Fruit fly (Drosophila melanogaster): ENCODE measurements around the gene PolE1.

PolE1 gene

dm6 chr3R:23345057-23345776, 2.7 kb upstream of the PolE1 start (continued):
- TF ChIP-seq net (GFP tag; optimal IDR thresholded peaks at IDR 0.05), result peak; percentile 37
- peak; percentile 67 for TF ChIP-seq CG10631 (GFP tag; optimal IDR thresholded peaks at IDR 0.05)
- TF ChIP-seq CG3032 (tag; optimal IDR thresholded peaks at IDR 0.05), result peak; percentile 80
- no peak for TF ChIP-seq Sox102F (GFP tag; optimal IDR thresholded peaks at IDR 0.05)
- TF ChIP-seq CG7368 (GFP tag; optimal IDR thresholded peaks at IDR 0.05), result peak; percentile 20
- TF ChIP-seq CG6808 (GFP tag; optimal IDR thresholded peaks at IDR 0.05), result peak; percentile 62
- TF ChIP-seq Eip75B (GFP tag; optimal IDR thresholded peaks at IDR 0.05), result peak; percentile 56
- TF ChIP-seq CG8319 (GFP tag; optimal IDR thresholded peaks at IDR 0.05), result no peak
- no peak for TF ChIP-seq CG11902 (GFP tag; optimal IDR thresholded peaks at IDR 0.05)
- TF ChIP-seq CG6163 (GFP tag; IDR thresholded peaks at IDR 0.05), result peak; percentile 58; the same call in 2 of the 3 replicates
- TF ChIP-seq spab (GFP tag; optimal IDR thresholded peaks at IDR 0.05), result peak; percentile 67
- peak; percentile 63 for TF ChIP-seq achi (GFP tag; optimal IDR thresholded peaks at IDR 0.05)
- peak; percentile 37 for TF ChIP-seq OdsH (GFP tag; optimal IDR thresholded peaks at IDR 0.05)
- TF ChIP-seq svp (GFP tag), result no peak
- peak; percentile 45 for TF ChIP-seq pdm3 (GFP tag; optimal IDR thresholded peaks at IDR 0.05)
- TF ChIP-seq CG16779 (tag; optimal IDR thresholded peaks at IDR 0.05), result no peak
- peak; percentile 76 for TF ChIP-seq Ets96B (tag; optimal IDR thresholded peaks at IDR 0.05)
- TF ChIP-seq CG8119 (GFP tag; IDR thresholded peaks at IDR 0.05), result peak; percentile 81
- peak; percentile 69 for TF ChIP-seq Lpt (GFP tag; optimal IDR thresholded peaks at IDR 0.05)
- peak; percentile 76 for TF ChIP-seq CG32006 (GFP tag; optimal IDR thresholded peaks at IDR 0.05)
- no peak for TF ChIP-seq Hr39 (GFP tag; optimal IDR thresholded peaks at IDR 0.05)
- peak; percentile 8 for TF ChIP-seq CG34406 (GFP tag; optimal IDR thresholded peaks at IDR 0.05)
- TF ChIP-seq Met (GFP tag; optimal IDR thresholded peaks at IDR 0.05), result no peak
- peak; percentile 17 for TF ChIP-seq CG8632 (GFP tag; optimal IDR thresholded peaks at IDR 0.05)
- TF ChIP-seq Ets21C (GFP tag; optimal IDR thresholded peaks at IDR 0.05), result no peak
- TF ChIP-seq Eip93F (GFP tag; optimal IDR thresholded peaks at IDR 0.05), result no peak
- no peak for TF ChIP-seq Blimp-1 (GFP tag; optimal IDR thresholded peaks at IDR 0.05)
- peak; percentile 44 for TF ChIP-seq Gug (GFP tag; IDR thresholded peaks at IDR 0.05)
- TF ChIP-seq CG6792 (GFP tag; optimal IDR thresholded peaks at IDR 0.05), result peak; percentile 11
- peak; percentile 81 for TF ChIP-seq Eip78C (GFP tag)
- no peak for TF ChIP-seq dac (GFP tag; optimal IDR thresholded peaks at IDR 0.05)

DNA sequence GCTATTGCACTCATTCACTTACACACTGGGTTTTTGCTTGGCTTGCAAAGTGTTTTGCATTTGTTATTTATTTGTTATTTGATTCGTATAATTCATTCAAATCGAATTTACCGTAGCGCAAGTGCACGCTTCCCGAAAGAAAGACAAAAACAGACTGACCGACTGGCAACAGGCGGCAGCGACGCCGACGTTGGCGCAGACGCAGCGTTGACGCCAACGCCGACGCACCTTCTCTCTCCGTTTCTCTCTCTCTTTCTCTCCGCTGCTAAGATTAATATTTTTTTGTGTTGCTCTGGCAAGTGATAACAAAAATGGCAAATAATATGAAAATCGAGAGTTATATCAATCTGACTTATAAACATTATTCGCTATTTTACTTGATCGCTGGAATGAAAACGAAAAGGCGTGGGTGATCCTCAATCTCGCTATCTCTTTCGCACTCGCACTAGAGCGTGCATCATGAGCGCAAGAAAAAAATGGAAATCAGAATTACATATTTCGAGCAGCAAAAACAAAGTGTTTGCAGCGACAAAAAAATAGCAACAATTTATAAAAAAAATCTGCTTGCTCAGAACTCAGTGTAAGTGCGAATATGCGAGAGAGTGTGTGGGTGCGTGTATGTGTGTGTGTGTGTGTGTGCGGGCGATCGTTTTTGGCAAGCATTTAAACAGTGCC, 1.8 kb upstream of the PolE1 start, which contains the start of gene pnt:
Gene pnt (minus strand): TSS at position 161 of the 675 bp plus-strand sequence.
- no peak for TF ChIP-seq topi (GFP tag; optimal IDR thresholded peaks at IDR 0.05)
- no peak for TF ChIP-seq Lpt (GFP tag; optimal IDR thresholded peaks at IDR 0.05)
- peak; percentile 65 for TF ChIP-seq svp (GFP tag)
- peak; percentile 28 for TF ChIP-seq CG6276 (GFP tag; optimal IDR thresholded peaks at IDR 0.05)
- TF ChIP-seq Sox15 (GFP tag; optimal IDR thresholded peaks at IDR 0.05), result no peak
- TF ChIP-seq pdm3 (GFP tag; optimal IDR thresholded peaks at IDR 0.05), result no peak
- no peak for TF ChIP-seq vri (GFP tag; optimal IDR thresholded peaks at IDR 0.05)
- peak; percentile 58 for TF ChIP-seq Eip78C (GFP tag)
- no peak for TF ChIP-seq OdsH (GFP tag; optimal IDR thresholded peaks at IDR 0.05)
- TF ChIP-seq Blimp-1 (GFP tag; optimal IDR thresholded peaks at IDR 0.05), result peak; percentile 15
- TF ChIP-seq net (GFP tag; optimal IDR thresholded peaks at IDR 0.05), result no peak
- no peak for TF ChIP-seq Met (GFP tag; optimal IDR thresholded peaks at IDR 0.05)
- no peak for TF ChIP-seq Smox (GFP tag; optimal IDR thresholded peaks at IDR 0.05)
- TF ChIP-seq dsx (GFP tag; optimal IDR thresholded peaks at IDR 0.05; ENCODE audit: poor library complexity, severe bottlenecking), result no peak
- no peak for TF ChIP-seq CG11902 (GFP tag; optimal IDR thresholded peaks at IDR 0.05)
- no peak for TF ChIP-seq ss (GFP tag; optimal IDR thresholded peaks at IDR 0.05)
- no peak for TF ChIP-seq CG6808 (GFP tag; optimal IDR thresholded peaks at IDR 0.05)
- TF ChIP-seq Sox102F (GFP tag; optimal IDR thresholded peaks at IDR 0.05), result no peak
- TF ChIP-seq CG15336 (GFP tag; IDR thresholded peaks at IDR 0.05), result 0 out of 2 replicates have a peak, but pooled peaks have one; percentile 13
- TF ChIP-seq CG11762 (GFP tag; optimal IDR thresholded peaks at IDR 0.05; ENCODE audit: insufficient read depth), result no peak
- peak; percentile 20; the same call in 2 of the 3 replicates for TF ChIP-seq CG6163 (GFP tag; IDR thresholded peaks at IDR 0.05)
- no peak for TF ChIP-seq CG6854 (GFP tag; optimal IDR thresholded peaks at IDR 0.05)
- TF ChIP-seq CG16779 (tag; optimal IDR thresholded peaks at IDR 0.05), result peak; percentile 34

All from whole organism, prepupa.